Worm (Caenorhabditis elegans) whole organism, young adult: ENCODE data around the gene srt-42.

Experiments used
- dpl-1 ChIP-seq: fragments of 150-350 bp; optimal IDR thresholded peaks from 2 replicates; lab custom pipeline; 2014; ENCODE audit warnings: missing biosample characterization, missing genetic modification reagents, missing genetic modification characterization
- let-526 ChIP-seq: fragments of 200-800 bp; sonication (Bioruptor generic); IDR thresholded peaks from 2 replicates; pipeline ENCODE4 v1.3.6; 2022; ENCODE audit warnings: missing genetic modification reagents, missing genetic modification characterization, missing compliant biosample characterization
- lin-35 ChIP-seq, 3 experiments: fragments of 150-350 bp in 2 of 3; sonication (generic microtip) in 1 of 3; optimal IDR thresholded peaks; 2 replicates each; lab custom pipeline; 2014 to 2018; ENCODE audit warnings: missing biosample characterization in 3 of 3, missing genetic modification characterization in 3 of 3, missing genetic modification reagents in 3 of 3
- madf-3 ChIP-seq: fragments of 200-800 bp; sonication (Bioruptor generic); IDR thresholded peaks from 2 replicates; pipeline ENCODE4 v1.3.6; 2022; ENCODE audit warnings: missing genetic modification reagents, missing genetic modification characterization, missing compliant biosample characterization
- nhr-120 ChIP-seq: fragments of 200-800 bp; sonication (Bioruptor generic); IDR thresholded peaks from 2 replicates; pipeline ENCODE4 v1.3.6; 2022; ENCODE audit warnings: missing genetic modification characterization, missing compliant biosample characterization
- sdz-38 ChIP-seq: sonication (generic microtip); optimal IDR thresholded peaks from 2 replicates; lab custom pipeline; 2016; ENCODE audit warnings: missing genotype, missing genetic modification characterization, missing compliant biosample characterization
- tlf-1 ChIP-seq: fragments of 200-800 bp; sonication (Bioruptor generic); optimal IDR thresholded peaks from 2 replicates; lab custom pipeline; 2018; ENCODE audit warnings: mild to moderate bottlenecking, missing genetic modification characterization, missing compliant biosample characterization
- unc-62 ChIP-seq: fragments of 150-350 bp; optimal IDR thresholded peaks from 2 replicates; lab custom pipeline; 2014; ENCODE audit warnings: missing biosample characterization, missing genetic modification reagents, missing genetic modification characterization

DNA sequence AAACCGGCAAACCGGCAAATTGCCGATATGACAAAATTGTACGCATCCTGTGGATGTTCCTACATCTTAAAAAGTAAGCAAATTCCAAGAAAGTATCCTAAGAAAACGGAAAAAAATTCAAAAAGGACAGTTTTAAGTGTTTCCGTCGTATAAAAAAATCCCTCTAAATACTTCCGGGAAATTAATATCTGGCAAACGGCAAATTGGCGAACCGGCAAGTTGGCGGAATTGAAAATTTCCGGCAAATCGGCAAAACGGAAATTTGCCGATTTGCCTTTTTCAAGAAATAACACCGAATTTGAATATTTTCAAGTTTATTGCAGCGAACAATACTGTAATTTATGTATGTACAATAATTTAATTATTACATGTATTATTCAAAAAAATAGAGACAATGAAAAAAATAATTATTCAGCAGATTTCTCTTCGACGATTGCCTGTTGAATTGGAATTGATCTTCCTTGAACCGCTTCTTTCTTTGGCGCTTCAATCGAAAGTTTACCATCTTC, 3.2 kb upstream of the srt-42 start:
- TF ChIP-seq unc-62 (GFP tag; lab: Kevin White, UChicago), result no peak
- no peak for TF ChIP-seq dpl-1
- no peak for TF ChIP-seq lin-35 (GFP tag; optimal IDR thresholded peaks at IDR 0.05; lab: Kevin White, UChicago)
- no peak for TF ChIP-seq let-526 (GFP tag; lab: Robert Waterston, UW)
- TF ChIP-seq sdz-38 (tag; lab: Kevin White, UChicago), result no peak
- TF ChIP-seq nhr-120 (GFP tag; lab: Robert Waterston, UW), result no peak
- no peak for TF ChIP-seq tlf-1 (GFP tag; lab: Kevin White, UChicago)
- TF ChIP-seq madf-3 (GFP tag; lab: Robert Waterston, UW), result no peak
